Worm (Caenorhabditis elegans) whole organism, midembryonic: Measurements from ENCODE around the gene nas-28.

Source experiments
- cog-1 ChIP-seq: sonication (generic microtip); optimal IDR thresholded peaks from 2 replicates; lab custom pipeline; 2016; ENCODE audit warnings: missing genetic modification characterization, missing compliant biosample characterization
- flt-1 ChIP-seq: fragments of 200-800 bp; sonication (Bioruptor generic); IDR thresholded peaks from 2 replicates; pipeline ENCODE4 v1.3.6; 2022; ENCODE audit warnings: missing genetic modification characterization, missing compliant biosample characterization
- med-1 ChIP-seq: sonication (generic microtip); optimal IDR thresholded peaks from 2 replicates; lab custom pipeline; 2017; ENCODE audit warnings: missing genetic modification characterization, mild to moderate bottlenecking, missing compliant biosample characterization, antibody characterized with exemption, missing genetic modification reagents; ENCODE audit not compliant: insufficient read depth
- ref-1 ChIP-seq: fragments of 200-800 bp; sonication (Bioruptor generic); conservative IDR thresholded peaks from 2 replicates; pipeline ENCODE4 v1.3.6; 2022; ENCODE audit warnings: missing genetic modification reagents, missing genetic modification characterization, missing compliant biosample characterization
- ztf-29 ChIP-seq: fragments of 200-800 bp; sonication (Bioruptor generic); IDR thresholded peaks from 2 replicates; pipeline ENCODE4 v1.3.6; 2022; ENCODE audit warnings: missing genetic modification reagents, missing genetic modification characterization, missing compliant biosample characterization

DNA sequence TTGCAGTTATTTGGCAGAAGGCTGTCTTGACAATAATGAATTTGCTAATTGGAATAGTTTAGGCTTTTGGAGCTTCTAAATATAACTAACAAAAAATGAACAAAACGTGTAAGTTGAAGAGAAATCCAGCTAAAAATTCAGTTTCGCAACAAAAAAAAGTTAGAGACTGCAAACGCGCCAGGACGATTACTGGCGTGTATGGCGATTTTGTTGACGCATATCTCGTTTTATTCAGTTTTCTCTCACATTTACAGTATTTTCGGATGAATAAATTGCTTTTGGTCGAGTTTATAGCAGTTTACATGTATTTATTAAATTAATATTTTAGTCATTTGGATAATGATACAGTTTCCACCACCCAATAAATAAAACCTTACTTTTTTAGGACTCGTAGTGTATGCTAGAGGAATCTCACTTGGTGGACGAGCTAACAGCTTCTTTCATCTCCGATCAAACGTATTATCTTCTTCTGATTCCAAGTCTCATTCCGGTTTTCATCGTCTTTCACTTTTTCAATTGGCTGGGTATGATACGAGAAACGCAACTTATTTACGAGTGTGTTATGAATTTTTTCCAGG, 9.9 kb downstream of the nas-28 start, which contains the start of the genes abcf-3 and F42A10.5:
- no peak for TF ChIP-seq med-1 (GFP tag; lab: Kevin White, UChicago)
- no peak for TF ChIP-seq ref-1 (GFP tag; lab: Robert Waterston, UW)
- TF ChIP-seq flt-1 (GFP tag; lab: Robert Waterston, UW) = 0 out of 2 replicates have a peak, but pooled peaks have one; percentile 45
- no peak for TF ChIP-seq cog-1 (tag; lab: Kevin White, UChicago)
- no peak for TF ChIP-seq ztf-29 (GFP tag; lab: Robert Waterston, UW)
